Worm (Caenorhabditis elegans) whole organism, L4 larva: Measurements from ENCODE around the gene clc-33.
A peak's percentile ranks its signal among the peaks of the same experiment; 100 is the strongest.

Experiments used
- D1046.2 ChIP-seq: fragments of 200-800 bp; sonication (Bioruptor generic); IDR thresholded peaks from 2 replicates; pipeline ENCODE4 v1.3.6; 2022; ENCODE audit warnings: missing genetic modification characterization, missing compliant biosample characterization
- F44E2.7 ChIP-seq: fragments of 200-800 bp; sonication (Bioruptor generic); IDR thresholded peaks from 2 replicates; pipeline ENCODE4 v2.1.2; 2022; ENCODE audit warnings: missing genetic modification characterization, missing compliant biosample characterization
- F49E8.2 ChIP-seq: sonication (generic microtip); optimal IDR thresholded peaks from 2 replicates; lab custom pipeline; 2016; ENCODE audit warnings: missing compliant biosample characterization, mild to moderate bottlenecking, missing genetic modification characterization, borderline replicate concordance
- T20F7.1 ChIP-seq: fragments of 200-800 bp; sonication (Bioruptor generic); optimal IDR thresholded peaks from 2 replicates; lab custom pipeline; 2018; ENCODE audit warnings: mild to moderate bottlenecking, missing genetic modification characterization, missing compliant biosample characterization
- T26A8.4 ChIP-seq: fragments of 200-800 bp; sonication (Bioruptor generic); IDR thresholded peaks from 2 replicates; pipeline ENCODE4 v1.3.6; 2022; ENCODE audit warnings: missing genetic modification characterization, missing compliant biosample characterization
- Y48G9A.11 ChIP-seq: fragments of 200-800 bp; sonication (Bioruptor generic); IDR thresholded peaks from 2 replicates; pipeline ENCODE4 v1.3.6; 2022; ENCODE audit warnings: missing genetic modification reagents, missing genetic modification characterization, missing compliant biosample characterization
- Y5F2A.4 ChIP-seq: fragments of 200-800 bp; sonication (Bioruptor generic); optimal IDR thresholded peaks from 2 replicates; lab custom pipeline; 2018; ENCODE audit warnings: mild to moderate bottlenecking, missing genetic modification characterization, missing compliant biosample characterization
- ZK546.5 ChIP-seq, 2 experiments: sonication (generic microtip); optimal IDR thresholded peaks; 2 replicates each; lab custom pipeline; 2017; ENCODE audit warnings: missing biosample characterization in 2 of 2, missing genetic modification characterization in 2 of 2
- aha-1 ChIP-seq: fragments of 150-350 bp; peaks from one replicate; lab custom pipeline; 2014; ENCODE audit warnings: missing biosample characterization, missing genetic modification characterization
- ceh-20 ChIP-seq: fragments of 200-800 bp; sonication (Bioruptor generic); IDR thresholded peaks from 2 replicates; pipeline ENCODE4 v1.3.6; 2022; ENCODE audit warnings: missing genetic modification reagents, missing genetic modification characterization, missing compliant biosample characterization
- ceh-62 ChIP-seq: sonication (generic microtip); optimal IDR thresholded peaks from 2 replicates; lab custom pipeline; 2017; ENCODE audit warnings: missing biosample characterization, missing genetic modification characterization
- daf-16 ChIP-seq, 3 experiments: sonication (generic microtip); optimal IDR thresholded peaks; 2 replicates each; lab custom pipeline; 2016 to 2017; ENCODE audit warnings: missing genetic modification characterization in 3 of 3, missing genetic modification reagents in 3 of 3, mild to moderate bottlenecking in 2 of 3, missing compliant biosample characterization in 2 of 3, missing biosample characterization in 1 of 3, moderate library complexity in 1 of 3
- daf-19 ChIP-seq: fragments of 200-800 bp; sonication (Bioruptor generic); conservative IDR thresholded peaks from 2 replicates; pipeline ENCODE4 v1.3.6; 2022; ENCODE audit warnings: missing genetic modification characterization, missing compliant biosample characterization
- dmd-9 ChIP-seq: fragments of 200-800 bp; sonication (Bioruptor generic); IDR thresholded peaks from 2 replicates; pipeline ENCODE4 v1.3.6; 2022; ENCODE audit warnings: missing genetic modification reagents, missing genetic modification characterization, missing compliant biosample characterization
- duxl-1 ChIP-seq: sonication (generic microtip); optimal IDR thresholded peaks from 2 replicates; lab custom pipeline; 2016; ENCODE audit warnings: mild to moderate bottlenecking, missing genetic modification characterization, moderate library complexity, missing compliant biosample characterization; ENCODE audit not compliant: poor library complexity
- dve-1 ChIP-seq: sonication (generic microtip); optimal IDR thresholded peaks from 2 replicates; lab custom pipeline; 2017; ENCODE audit warnings: antibody characterized with exemption, mild to moderate bottlenecking, missing genetic modification characterization, missing compliant biosample characterization; ENCODE audit not compliant: insufficient read depth
- egl-27 ChIP-seq: sonication (generic microtip); optimal IDR thresholded peaks from 3 replicates; lab custom pipeline; 2017; ENCODE audit warnings: missing biosample characterization, missing genetic modification reagents, missing genetic modification characterization
- egl-43 ChIP-seq: fragments of 200-800 bp; sonication (Bioruptor generic); IDR thresholded peaks from 2 replicates; pipeline ENCODE4 v1.3.6; 2022; ENCODE audit warnings: missing genetic modification reagents, missing genetic modification characterization, missing compliant biosample characterization
- gei-8 ChIP-seq: fragments of 200-800 bp; sonication (Bioruptor generic); optimal IDR thresholded peaks from 2 replicates; lab custom pipeline; 2018; ENCODE audit warnings: mild to moderate bottlenecking, missing genetic modification characterization, missing compliant biosample characterization
- hif-1 ChIP-seq, 2 experiments: sonication (generic microtip); optimal IDR thresholded peaks; 2 replicates each; lab custom pipeline; 2016 to 2017; ENCODE audit warnings: missing compliant biosample characterization in 2 of 2, missing genetic modification characterization in 2 of 2, missing genetic modification reagents in 2 of 2, missing genotype in 2 of 2, mild to moderate bottlenecking in 1 of 2
- hlh-11 ChIP-seq: fragments of 200-800 bp; sonication (Bioruptor generic); optimal IDR thresholded peaks from 2 replicates; lab custom pipeline; 2018; ENCODE audit warnings: mild to moderate bottlenecking, missing genetic modification characterization, missing compliant biosample characterization
- lin-1 ChIP-seq: fragments of 200-800 bp; sonication (Bioruptor generic); IDR thresholded peaks from 2 replicates; pipeline ENCODE4 v1.3.6; 2022; ENCODE audit warnings: missing genetic modification reagents, missing genetic modification characterization, missing compliant biosample characterization
- lin-15B ChIP-seq: fragments of 150-350 bp; sonication (generic microtip); optimal IDR thresholded peaks from 3 replicates; lab custom pipeline; 2014; ENCODE audit warnings: missing biosample characterization, missing genetic modification characterization
- lin-38 ChIP-seq: fragments of 200-800 bp; sonication (Bioruptor generic); IDR thresholded peaks from 2 replicates; pipeline ENCODE4 v1.3.6; 2022; ENCODE audit warnings: missing genetic modification reagents, missing genetic modification characterization, missing compliant biosample characterization
- madf-5 ChIP-seq, 2 experiments: fragments of 200-800 bp; sonication (Bioruptor generic); IDR thresholded peaks; 2 replicates each; pipeline ENCODE4 v1.3.6; 2022; ENCODE audit warnings: missing compliant biosample characterization in 2 of 2, missing genetic modification characterization in 2 of 2
- mep-1 ChIP-seq: fragments of 150-350 bp; sonication (generic microtip); optimal IDR thresholded peaks from 3 replicates; lab custom pipeline; 2014; ENCODE audit warnings: missing biosample characterization, missing genetic modification characterization
- nhr-25 ChIP-seq: sonication (generic microtip); optimal IDR thresholded peaks from 2 replicates; lab custom pipeline; 2017; ENCODE audit warnings: missing genetic modification characterization, mild to moderate bottlenecking, missing compliant biosample characterization, antibody characterized with exemption, moderate library complexity, borderline replicate concordance; ENCODE audit not compliant: insufficient read depth
- nhr-28 ChIP-seq: fragments of 150-350 bp; optimal IDR thresholded peaks from 2 replicates; lab custom pipeline; 2014; ENCODE audit warnings: missing biosample characterization, missing genetic modification characterization
- pha-4 ChIP-seq, 2 experiments: fragments of 150-350 bp in 1 of 2; fragments of 200-800 bp in 1 of 2; sonication (Bioruptor generic) in 1 of 2; IDR thresholded peaks in 1 of 2; optimal IDR thresholded peaks in 1 of 2; 2 replicates each; pipeline versions ENCODE4 v1.3.6 to Lab custom; 2014 to 2022; ENCODE audit warnings: missing genetic modification characterization in 2 of 2, missing genetic modification reagents in 2 of 2, missing biosample characterization in 1 of 2, missing compliant biosample characterization in 1 of 2
- snpc-1.2 ChIP-seq: fragments of 200-800 bp; sonication (Bioruptor generic); IDR thresholded peaks from 2 replicates; pipeline ENCODE4 v1.3.6; 2022; ENCODE audit warnings: missing genetic modification reagents, missing genetic modification characterization, missing compliant biosample characterization
- unc-130 ChIP-seq: sonication (generic microtip); optimal IDR thresholded peaks from 2 replicates; lab custom pipeline; 2016; ENCODE audit warnings: missing genetic modification reagents, missing genetic modification characterization, missing compliant biosample characterization
- unc-62 ChIP-seq, 3 experiments: fragments of 150-350 bp in 1 of 3; sonication (generic microtip); optimal IDR thresholded peaks in 2 of 3; peaks in 1 of 3; 1 replicate in 1 of 3; 2 replicates in 2 of 3; lab custom pipeline; 2014 to 2017; ENCODE audit warnings: missing biosample characterization in 3 of 3, missing genetic modification characterization in 3 of 3, missing genetic modification reagents in 3 of 3, missing genotype in 1 of 3
- vab-7 ChIP-seq: fragments of 200-800 bp; sonication (Bioruptor generic); IDR thresholded peaks from 2 replicates; pipeline ENCODE4 v1.3.6; 2022; ENCODE audit warnings: missing genetic modification reagents, missing genetic modification characterization, missing compliant biosample characterization
- zag-1 ChIP-seq: fragments of 150-350 bp; optimal IDR thresholded peaks from 2 replicates; lab custom pipeline; 2014; ENCODE audit warnings: missing biosample characterization, missing genetic modification characterization
- zfp-2 ChIP-seq: sonication (generic microtip); optimal IDR thresholded peaks from 2 replicates; lab custom pipeline; 2016; ENCODE audit warnings: mild to moderate bottlenecking, missing genetic modification characterization, missing compliant biosample characterization
- zip-2 ChIP-seq: fragments of 150-350 bp; optimal IDR thresholded peaks from 2 replicates; lab custom pipeline; 2014; ENCODE audit warnings: missing biosample characterization, missing genetic modification characterization

The clc-33 gene

DNA sequence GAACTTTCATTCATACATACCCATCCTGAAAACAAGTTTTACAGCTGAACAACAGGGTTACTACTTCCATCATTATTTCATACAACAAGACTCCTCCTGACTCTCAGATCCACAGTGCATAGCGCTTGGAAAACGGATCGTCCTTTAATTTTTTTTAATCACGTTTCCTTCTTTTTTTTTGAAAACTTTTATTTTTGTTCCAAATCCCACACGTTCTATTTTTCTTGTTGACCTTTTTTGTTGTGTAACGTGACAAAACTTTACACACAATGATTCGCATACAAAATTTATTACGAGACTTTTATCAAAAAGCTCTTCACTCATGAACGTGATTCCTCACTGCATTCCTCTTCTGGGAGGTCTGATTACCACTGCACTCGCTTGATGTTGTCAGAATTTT lies at the start of gene clc-33:
TSS of gene clc-33 (plus strand) at position 301 of the 400 bp plus-strand sequence.
- TF ChIP-seq hlh-11 (tag; lab: Kevin White, UChicago), result no peak
- TF ChIP-seq nhr-25 (tag; lab: Kevin White, UChicago), result no peak
- TF ChIP-seq F49E8.2, result no peak
- no peak for TF ChIP-seq egl-27
- TF ChIP-seq Y48G9A.11 (GFP tag; lab: Robert Waterston, UW), result no peak
- TF ChIP-seq dmd-9 (GFP tag; lab: Robert Waterston, UW), result no peak
- no peak for TF ChIP-seq zag-1 (tag; lab: Kevin White, UChicago)
- TF ChIP-seq ceh-20 (GFP tag; lab: Robert Waterston, UW), result no peak
- no peak for TF ChIP-seq F44E2.7 (GFP tag; lab: Robert Waterston, UW)
- TF ChIP-seq mep-1 (tag; lab: Kevin White, UChicago), result no peak
- TF ChIP-seq madf-5 (GFP tag; IDR thresholded peaks at IDR 0.05; lab: Robert Waterston, UW), result no peak
- no peak for TF ChIP-seq lin-15B (tag; lab: Kevin White, UChicago)
- no peak for TF ChIP-seq zfp-2 (tag; lab: Kevin White, UChicago)
- no peak for TF ChIP-seq pha-4 (GFP tag; IDR thresholded peaks at IDR 0.05; lab: Robert Waterston, UW)
- no peak for TF ChIP-seq pha-4 (tag; optimal IDR thresholded peaks at IDR 0.05; lab: Kevin White, UChicago)
- no peak for TF ChIP-seq lin-38
- TF ChIP-seq snpc-1.2, result no peak
- no peak for TF ChIP-seq D1046.2 (GFP tag; lab: Robert Waterston, UW)
- no peak for TF ChIP-seq vab-7 (GFP tag; lab: Robert Waterston, UW)

DNA sequence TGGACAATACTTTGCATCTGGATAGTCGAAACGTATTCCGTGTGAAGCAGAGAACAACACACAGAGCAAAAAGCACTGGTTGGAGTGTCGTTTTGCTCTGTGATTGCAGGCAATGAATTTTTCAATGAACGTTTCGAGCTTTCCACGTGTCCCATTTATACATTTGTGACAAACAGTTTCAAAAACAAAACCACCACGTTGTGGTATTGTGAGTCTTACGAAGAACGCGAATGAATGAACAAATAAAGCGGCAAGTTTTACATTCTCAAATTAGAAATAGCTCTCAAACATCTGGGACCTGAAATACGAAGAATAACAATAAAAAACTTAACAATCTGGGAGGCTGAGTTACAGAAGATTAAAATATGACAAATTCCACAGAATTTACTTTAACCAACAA lies 48.4 kb upstream of the clc-33 start, which contains the start of gene F46F5.1:
TSS of gene F46F5.1 (minus strand) at position 101 of the 400 bp plus-strand sequence.
- TF ChIP-seq T20F7.1 (GFP tag; lab: Kevin White, UChicago) (no peak), aha-1 (tag; lab: Kevin White, UChicago) (no peak), nhr-28 (no peak), daf-19 (GFP tag; lab: Robert Waterston, UW) (no peak), egl-43 (no peak), duxl-1 (no peak), hif-1 (tag; optimal IDR thresholded peaks at IDR 0.05; lab: Kevin White, UChicago) (no peak), unc-130 (GFP tag; lab: Kevin White, UChicago) (no peak), T26A8.4 (GFP tag; lab: Robert Waterston, UW) (no peak), ceh-62 (tag; lab: Kevin White, UChicago) (no peak), Y5F2A.4 (GFP tag; lab: Kevin White, UChicago) (no peak), zfp-2 (tag; lab: Kevin White, UChicago) (no peak), daf-16 (GFP tag; optimal IDR thresholded peaks at IDR 0.05; lab: Kevin White, UChicago) (no peak), daf-16 (tag; optimal IDR thresholded peaks at IDR 0.05; lab: Kevin White, UChicago) (no peak), gei-8 (no peak), ZK546.5 (tag; optimal IDR thresholded peaks at IDR 0.05; lab: Kevin White, UChicago) (no peak)

DNA sequence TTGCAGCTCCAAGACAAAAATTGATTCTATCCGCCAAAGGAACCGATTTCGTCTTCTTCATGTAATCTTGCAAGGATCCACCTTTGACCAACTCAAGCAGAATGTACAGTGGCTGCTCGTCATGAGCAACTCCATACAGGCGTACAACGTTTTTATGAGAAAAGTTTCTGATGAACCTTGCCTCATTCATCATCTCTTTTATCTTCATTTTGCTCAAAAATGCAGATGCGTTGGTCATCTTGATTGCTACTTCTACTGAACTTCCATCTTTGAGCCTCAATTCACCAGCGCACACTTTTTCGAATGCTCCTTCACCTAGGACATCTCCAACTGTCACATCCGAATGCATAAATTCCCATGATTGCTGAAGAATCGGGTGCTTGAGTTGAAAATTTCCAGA lies 43.3 kb upstream of the clc-33 start:
- peak in 1 of 2 experiments; percentile 93 for TF ChIP-seq unc-62 (GFP tag; optimal IDR thresholded peaks at IDR 0.05 in 1 of 2; lab: Kevin White, UChicago)
- TF ChIP-seq unc-62 (tag; optimal IDR thresholded peaks at IDR 0.05; lab: Kevin White, UChicago), result no peak
- no peak for TF ChIP-seq zip-2 (tag; lab: Kevin White, UChicago)
- no peak for TF ChIP-seq lin-1
- TF ChIP-seq dmd-9 (GFP tag; lab: Robert Waterston, UW), result no peak
- no peak for TF ChIP-seq dve-1 (tag; lab: Kevin White, UChicago)
